Worm (Caenorhabditis elegans): Measurements from ENCODE around the gene E01G4.5.

DNA sequence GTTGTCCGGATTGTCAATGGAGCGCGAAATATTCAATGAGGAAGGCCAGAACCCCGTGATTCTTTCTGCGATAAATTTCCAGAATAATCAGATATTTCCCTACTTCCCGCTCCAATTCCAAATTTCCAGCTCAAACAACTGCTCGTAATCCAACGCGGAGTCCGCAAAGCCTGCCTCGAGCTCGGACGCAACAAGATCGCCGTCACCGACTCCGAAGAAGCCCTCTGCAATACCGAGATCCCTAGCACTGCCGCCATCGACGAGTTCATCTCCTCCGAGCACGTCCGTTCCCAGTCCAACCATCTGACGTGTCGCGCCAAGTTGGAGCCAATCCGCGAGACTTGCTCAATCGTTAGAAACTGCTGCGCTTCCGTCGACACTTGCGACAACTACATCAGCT lies 12.9 kb downstream of the E01G4.5 start:
- TF ChIP-seq nhr-237 (tag; optimal IDR thresholded peaks at IDR 0.05) (no peak), mep-1 (tag; optimal IDR thresholded peaks at IDR 0.05) (no peak), lsy-2 (tag; optimal IDR thresholded peaks at IDR 0.05) (no peak), tbx-8 (GFP tag; optimal IDR thresholded peaks at IDR 0.05) (no peak), nhr-76 (tag; optimal IDR thresholded peaks at IDR 0.05) (no peak), M03D4.4 (tag; optimal IDR thresholded peaks at IDR 0.05) (no peak), hlh-1 (tag; optimal IDR thresholded peaks at IDR 0.05) (no peak), unc-62 (GFP tag; optimal IDR thresholded peaks at IDR 0.05) (no peak), ceh-83 (GFP tag; optimal IDR thresholded peaks at IDR 0.05) (no peak)
